Worm (Caenorhabditis elegans): ENCODE measurements around the gene ZK1248.5.

DNA sequence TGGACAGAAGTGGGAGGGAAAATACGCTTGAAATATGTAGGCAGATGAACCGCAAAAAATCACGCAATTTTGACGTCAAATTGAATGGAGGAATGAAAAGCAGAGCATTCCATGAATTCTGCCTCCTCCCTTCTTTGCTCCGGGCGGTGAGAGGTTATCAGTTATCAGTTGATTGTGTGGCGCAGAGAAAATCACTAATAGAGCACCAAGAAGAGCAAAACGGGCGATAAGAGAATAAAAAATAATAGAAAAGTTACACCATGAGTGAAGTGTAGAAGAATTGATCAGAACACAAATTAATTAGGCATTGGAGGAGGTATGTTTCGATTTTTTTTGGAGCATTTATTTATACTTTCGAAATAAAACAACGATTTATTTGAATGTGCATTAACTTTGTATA is 3.8 kb upstream of the ZK1248.5 start:
- no peak for TF ChIP-seq R02D3.7 (tag; optimal IDR thresholded peaks at IDR 0.05)
- TF ChIP-seq sea-2 (GFP tag; optimal IDR thresholded peaks at IDR 0.05): no peak
- peak; percentile 63 for TF ChIP-seq pqm-1 (tag; optimal IDR thresholded peaks at IDR 0.05)
- no peak for TF ChIP-seq nhr-76 (tag; optimal IDR thresholded peaks at IDR 0.05)
- no peak for TF ChIP-seq ceh-28 (tag; optimal IDR thresholded peaks at IDR 0.05)
- TF ChIP-seq unc-62 (GFP tag; optimal IDR thresholded peaks at IDR 0.05): no peak
- no peak for TF ChIP-seq nhr-77 (tag; optimal IDR thresholded peaks at IDR 0.05)

Data from whole organism, L3 larva.